Fruit fly (Drosophila melanogaster): ENCODE measurements around the gene RapGAP1.

RapGAP1 gene

dm6 chr2L:7492508-7492907 is 86.3 kb downstream of the RapGAP1 start:
- TF ChIP-seq CG8478 (optimal IDR thresholded peaks at IDR 0.05) (no peak), pan (optimal IDR thresholded peaks at IDR 0.05) (no peak)

- no peak for TF ChIP-seq pan (optimal IDR thresholded peaks at IDR 0.05)
- TF ChIP-seq Dll (optimal IDR thresholded peaks at IDR 0.05) = no peak
- TF ChIP-seq usp (GFP tag; optimal IDR thresholded peaks at IDR 0.05) = no peak
- TF ChIP-seq EcR (GFP tag; optimal IDR thresholded peaks at IDR 0.05) = no peak
- TF ChIP-seq psq (optimal IDR thresholded peaks at IDR 0.05) = no peak
- TF ChIP-seq CG8478 (optimal IDR thresholded peaks at IDR 0.05) = no peak
Observed at dm6 chr2L:7491902-7492301, 86.9 kb downstream of the RapGAP1 start.

- TF ChIP-seq EcR (GFP tag; optimal IDR thresholded peaks at IDR 0.05) (no peak), psq (optimal IDR thresholded peaks at IDR 0.05) (no peak), usp (GFP tag; optimal IDR thresholded peaks at IDR 0.05) (no peak), Dll (optimal IDR thresholded peaks at IDR 0.05) (no peak), CG8478 (optimal IDR thresholded peaks at IDR 0.05) (no peak), pan (optimal IDR thresholded peaks at IDR 0.05) (no peak)
Observed at dm6 chr2L:7486222-7486621, 92.6 kb downstream of the RapGAP1 start.

dm6 chr2L:7474404-7474803 is 104.4 kb downstream of the RapGAP1 start, which contains the start of gene CG6441:
Gene CG6441 (plus strand): TSS chr2L:7474704.
- TF ChIP-seq usp (GFP tag; optimal IDR thresholded peaks at IDR 0.05) = no peak
- TF ChIP-seq EcR (GFP tag; optimal IDR thresholded peaks at IDR 0.05) = no peak
- TF ChIP-seq Dll (optimal IDR thresholded peaks at IDR 0.05) = no peak
- TF ChIP-seq pan (optimal IDR thresholded peaks at IDR 0.05) = no peak
- TF ChIP-seq CG8478 (optimal IDR thresholded peaks at IDR 0.05) = no peak
- TF ChIP-seq psq (optimal IDR thresholded peaks at IDR 0.05) = no peak

dm6 chr2L:7473248-7473647 is 105.5 kb downstream of the RapGAP1 start:
- TF ChIP-seq usp (GFP tag; optimal IDR thresholded peaks at IDR 0.05) (no peak), EcR (GFP tag; optimal IDR thresholded peaks at IDR 0.05) (no peak), pan (optimal IDR thresholded peaks at IDR 0.05) (no peak), CG8478 (optimal IDR thresholded peaks at IDR 0.05) (no peak), psq (optimal IDR thresholded peaks at IDR 0.05) (no peak), Dll (optimal IDR thresholded peaks at IDR 0.05) (no peak)

- no peak for TF ChIP-seq psq (optimal IDR thresholded peaks at IDR 0.05)
- peak in 1 of 2 experiments; percentile 6 for TF ChIP-seq EcR (GFP tag; optimal IDR thresholded peaks at IDR 0.05)
Observed at dm6 chr2L:7466304-7466703, 112.5 kb downstream of the RapGAP1 start, which contains the start of gene CG6055. Gene CG6055 (plus strand): TSS chr2L:7466543.

- TF ChIP-seq pan (optimal IDR thresholded peaks at IDR 0.05) = no peak
- no peak for TF ChIP-seq usp (GFP tag; optimal IDR thresholded peaks at IDR 0.05)
Observed at dm6 chr2L:7462147-7462546, 116.6 kb downstream of the RapGAP1 start, which contains the start of gene Gr28b. Gene Gr28b (minus strand): TSS chr2L:7462247.

dm6 chr2L:7454112-7454511 is 124.7 kb downstream of the RapGAP1 start, which contains the start of gene Gr28a:
Gene Gr28a (minus strand): TSS chr2L:7454212.
- TF ChIP-seq pan (optimal IDR thresholded peaks at IDR 0.05) (no peak), EcR (GFP tag; optimal IDR thresholded peaks at IDR 0.05) (no peak), CG8478 (optimal IDR thresholded peaks at IDR 0.05) (no peak), Dll (optimal IDR thresholded peaks at IDR 0.05) (no peak), psq (optimal IDR thresholded peaks at IDR 0.05) (no peak), usp (GFP tag; optimal IDR thresholded peaks at IDR 0.05) (no peak)

- TF ChIP-seq EcR (GFP tag; optimal IDR thresholded peaks at IDR 0.05) = no peak
- TF ChIP-seq Dll (optimal IDR thresholded peaks at IDR 0.05) = no peak
- no peak for TF ChIP-seq pan (optimal IDR thresholded peaks at IDR 0.05)
- TF ChIP-seq CG8478 (optimal IDR thresholded peaks at IDR 0.05) = no peak
- no peak for TF ChIP-seq usp (GFP tag; optimal IDR thresholded peaks at IDR 0.05)
- no peak for TF ChIP-seq psq (optimal IDR thresholded peaks at IDR 0.05)
Observed at dm6 chr2L:7452093-7452492, 126.7 kb downstream of the RapGAP1 start.

dm6 chr2L:7450966-7451365 is 127.8 kb downstream of the RapGAP1 start, which contains the start of gene santa-maria:
Gene santa-maria (minus strand): TSS chr2L:7451244.
- TF ChIP-seq pan (optimal IDR thresholded peaks at IDR 0.05) (no peak), EcR (GFP tag; optimal IDR thresholded peaks at IDR 0.05) (no peak), psq (optimal IDR thresholded peaks at IDR 0.05) (no peak), usp (GFP tag; optimal IDR thresholded peaks at IDR 0.05) (no peak), Dll (optimal IDR thresholded peaks at IDR 0.05) (no peak), CG8478 (optimal IDR thresholded peaks at IDR 0.05) (no peak)

dm6 chr2L:7448371-7448770 is 130.4 kb downstream of the RapGAP1 start:
- TF ChIP-seq EcR (GFP tag; optimal IDR thresholded peaks at IDR 0.05) = no peak
- no peak for TF ChIP-seq CG8478 (optimal IDR thresholded peaks at IDR 0.05)
- TF ChIP-seq psq (optimal IDR thresholded peaks at IDR 0.05) = no peak
- TF ChIP-seq pan (optimal IDR thresholded peaks at IDR 0.05) = no peak
- no peak for TF ChIP-seq Dll (optimal IDR thresholded peaks at IDR 0.05)
- TF ChIP-seq usp (GFP tag; optimal IDR thresholded peaks at IDR 0.05) = no peak

dm6 chr2L:7447820-7448219 is 131.0 kb downstream of the RapGAP1 start:
- TF ChIP-seq CG8478 (optimal IDR thresholded peaks at IDR 0.05) (no peak), EcR (GFP tag; optimal IDR thresholded peaks at IDR 0.05) (no peak), psq (optimal IDR thresholded peaks at IDR 0.05) (no peak), Dll (optimal IDR thresholded peaks at IDR 0.05) (no peak), usp (GFP tag; optimal IDR thresholded peaks at IDR 0.05) (no peak), pan (optimal IDR thresholded peaks at IDR 0.05) (no peak)

Data from whole organism.